Fruit fly (Drosophila melanogaster) whole organism, embryonic: ENCODE results near the gene CG31960.

Experiments used
- CG10654 ChIP-seq: fragments of 200-800 bp; sonication (Bioruptor generic); optimal IDR thresholded peaks from 2 replicates; lab custom pipeline; 2016; ENCODE audit warnings: missing biosample characterization, missing genetic modification characterization
- CG11093 ChIP-seq: fragments of 200-800 bp; sonication (Bioruptor generic); IDR thresholded peaks from 3 replicates; pipeline ENCODE4 v1.3.6; 2022; ENCODE audit warnings: missing biosample characterization, missing genetic modification characterization
- CG11696 ChIP-seq: fragments of 200-800 bp; sonication (Bioruptor generic); IDR thresholded peaks from 2 replicates; pipeline ENCODE4 v1.3.6; 2022; ENCODE audit warnings: missing biosample characterization, missing genetic modification characterization
- CG12071 ChIP-seq: fragments of 200-800 bp; sonication (Bioruptor generic); optimal IDR thresholded peaks from 3 replicates; lab custom pipeline; 2018; ENCODE audit warnings: missing biosample characterization, mild to moderate bottlenecking, missing genetic modification characterization
- CG12659 ChIP-seq: fragments of 200-800 bp; sonication (Bioruptor generic); optimal IDR thresholded peaks from 3 replicates; lab custom pipeline; 2017; ENCODE audit warnings: mild to moderate bottlenecking, missing biosample characterization, missing genetic modification reagents, missing genetic modification characterization
- CG14710 ChIP-seq: fragments of 200-800 bp; sonication (Bioruptor generic); optimal IDR thresholded peaks from 3 replicates; lab custom pipeline; 2019; ENCODE audit warnings: missing biosample characterization, mild to moderate bottlenecking, missing genetic modification characterization, moderate library complexity
- CG15073 ChIP-seq: fragments of 200-800 bp; sonication (Bioruptor generic); optimal IDR thresholded peaks from 2 replicates; lab custom pipeline; 2016; ENCODE audit warnings: missing biosample characterization, missing genetic modification characterization
- CG17385 ChIP-seq: fragments of 200-800 bp; sonication (Bioruptor generic); optimal IDR thresholded peaks from 3 replicates; lab custom pipeline; 2018; ENCODE audit warnings: missing biosample characterization, mild to moderate bottlenecking, missing genetic modification characterization
- CG17829 ChIP-seq: fragments of 200-800 bp; optimal IDR thresholded peaks from 2 replicates; lab custom pipeline; 2019; ENCODE audit warnings: missing biosample characterization, mild to moderate bottlenecking, missing genetic modification characterization, moderate library complexity
- CG2129 ChIP-seq: fragments of 200-800 bp; sonication (Bioruptor generic); IDR thresholded peaks from 2 replicates; pipeline ENCODE4 v1.3.6; 2022; ENCODE audit warnings: missing biosample characterization, missing genetic modification characterization; ENCODE audit not compliant: partially characterized antibody
- CG3995 ChIP-seq: fragments of 200-800 bp; sonication (Bioruptor generic); optimal IDR thresholded peaks from 3 replicates; lab custom pipeline; 2016; ENCODE audit warnings: missing biosample characterization, missing genetic modification characterization
- CG6175 ChIP-seq: fragments of 200-800 bp; sonication (Bioruptor generic); IDR thresholded peaks from 3 replicates; pipeline ENCODE4 v1.3.6; 2022; ENCODE audit warnings: missing biosample characterization, missing genetic modification characterization
- CG6254 ChIP-seq: fragments of 200-800 bp; sonication (Bioruptor generic); optimal IDR thresholded peaks from 3 replicates; lab custom pipeline; 2017; ENCODE audit warnings: mild to moderate bottlenecking, missing biosample characterization, missing genetic modification reagents, missing genetic modification characterization
- CG7372 ChIP-seq: fragments of 200-800 bp; sonication (Bioruptor generic); IDR thresholded peaks from 2 replicates; pipeline ENCODE4 v1.3.6; 2022; ENCODE audit warnings: missing biosample characterization, missing genetic modification characterization
- CG7839 ChIP-seq: fragments of 200-800 bp; sonication (Bioruptor generic); optimal IDR thresholded peaks from 3 replicates; lab custom pipeline; 2018; ENCODE audit warnings: missing biosample characterization, mild to moderate bottlenecking, missing genetic modification characterization, moderate library complexity
- CG7928 ChIP-seq: fragments of 200-800 bp; sonication (Bioruptor generic); optimal IDR thresholded peaks from 2 replicates; lab custom pipeline; 2017; ENCODE audit warnings: missing biosample characterization, mild to moderate bottlenecking, missing genetic modification characterization
- CG8478 ChIP-seq: fragments of >200 bp; optimal IDR thresholded peaks from 2 replicates; lab custom pipeline; 2018
- CG9797 ChIP-seq: fragments of 200-800 bp; sonication (Bioruptor generic); optimal IDR thresholded peaks from 3 replicates; lab custom pipeline; 2018; ENCODE audit warnings: missing biosample characterization, mild to moderate bottlenecking, missing genetic modification characterization
- D19A ChIP-seq: fragments of 200-800 bp; optimal IDR thresholded peaks from 3 replicates; lab custom pipeline; 2019; ENCODE audit warnings: missing biosample characterization, mild to moderate bottlenecking, missing genetic modification characterization, moderate library complexity
- D19B ChIP-seq: fragments of 200-800 bp; sonication (Bioruptor generic); optimal IDR thresholded peaks from 2 replicates; lab custom pipeline; 2017; ENCODE audit warnings: missing biosample characterization, mild to moderate bottlenecking, missing genetic modification characterization
- Drgx ChIP-seq: fragments of 200-800 bp; sonication (Bioruptor generic); IDR thresholded peaks from 2 replicates; pipeline ENCODE4 v1.3.6; 2022; ENCODE audit warnings: missing biosample characterization, missing genetic modification characterization
- Hr39 ChIP-seq: fragments of >200 bp; optimal IDR thresholded peaks from 2 replicates; lab custom pipeline; 2017
- Oaz ChIP-seq: fragments of 200-800 bp; sonication (Bioruptor generic); IDR thresholded peaks from 2 replicates; pipeline ENCODE4 v1.3.6; 2022; ENCODE audit warnings: missing biosample characterization, missing genetic modification characterization
- Scr ChIP-seq: fragments of 200-800 bp; sonication (Bioruptor generic); IDR thresholded peaks from 2 replicates; pipeline ENCODE4 v1.3.6; 2022; ENCODE audit warnings: missing biosample characterization, missing genetic modification characterization; ENCODE audit not compliant: partially characterized antibody
- Xrp1 ChIP-seq: fragments of 200-800 bp; sonication (Bioruptor generic); IDR thresholded peaks from 2 replicates; pipeline ENCODE4 v1.3.6; 2022; ENCODE audit warnings: missing biosample characterization, missing genetic modification characterization
- abd-A ChIP-seq: fragments of 200-800 bp; sonication (Bioruptor generic); optimal IDR thresholded peaks from 3 replicates; lab custom pipeline; 2019; ENCODE audit warnings: missing biosample characterization, mild to moderate bottlenecking, missing genetic modification characterization, moderate library complexity
- bowl ChIP-seq: fragments of 200-800 bp; sonication (Bioruptor generic); IDR thresholded peaks from 2 replicates; pipeline ENCODE4 v1.3.6; 2022; ENCODE audit warnings: missing biosample characterization, missing genetic modification characterization
- cwo ChIP-seq: fragments of 200-800 bp; sonication (Bioruptor generic); optimal IDR thresholded peaks from 3 replicates; lab custom pipeline; 2017; ENCODE audit warnings: missing biosample characterization, missing genetic modification characterization, mild to moderate bottlenecking, moderate library complexity, missing genetic modification reagents
- fd64A ChIP-seq: fragments of 200-800 bp; sonication (Bioruptor generic); optimal IDR thresholded peaks from 3 replicates; lab custom pipeline; 2018; ENCODE audit warnings: missing biosample characterization, mild to moderate bottlenecking, missing genetic modification characterization
- fd96Cb ChIP-seq: fragments of 200-800 bp; sonication (Bioruptor generic); optimal IDR thresholded peaks from 2 replicates; lab custom pipeline; 2018; ENCODE audit warnings: missing biosample characterization, mild to moderate bottlenecking, missing genetic modification characterization, moderate library complexity
- hb ChIP-seq: fragments of 200-800 bp; sonication (Bioruptor generic); IDR thresholded peaks from 3 replicates; pipeline ENCODE4 v1.3.6; 2022; ENCODE audit warnings: missing biosample characterization, missing genetic modification characterization; ENCODE audit not compliant: partially characterized antibody
- hkb ChIP-seq, 2 experiments: fragments of 200-800 bp in 1 of 2; fragments of >200 bp in 1 of 2; sonication (Bioruptor generic) in 1 of 2; IDR thresholded peaks in 1 of 2; optimal IDR thresholded peaks in 1 of 2; 2 replicates each; pipeline versions ENCODE4 v1.3.6 to Lab custom; 2017 to 2022; ENCODE audit warnings: missing biosample characterization in 1 of 2, missing genetic modification characterization in 1 of 2
- ind ChIP-seq: fragments of 200-800 bp; sonication (Bioruptor generic); optimal IDR thresholded peaks from 3 replicates; lab custom pipeline; 2016; ENCODE audit warnings: missing biosample characterization, missing genetic modification characterization
- jing ChIP-seq: fragments of 200-800 bp; sonication (Bioruptor generic); optimal IDR thresholded peaks from 2 replicates; lab custom pipeline; 2018; ENCODE audit warnings: missing biosample characterization, mild to moderate bottlenecking, missing genetic modification characterization
- lbe ChIP-seq: fragments of 200-800 bp; sonication (Bioruptor generic); optimal IDR thresholded peaks from 2 replicates; lab custom pipeline; 2016; ENCODE audit warnings: missing biosample characterization, mild to moderate bottlenecking, missing genetic modification characterization
- lola ChIP-seq, 3 experiments: fragments of >200 bp in 2 of 3; fragments of 200-800 bp in 1 of 3; sonication (Bioruptor generic) in 1 of 3; optimal IDR thresholded peaks; 2 replicates each; lab custom pipeline; 2017 to 2019; ENCODE audit warnings: missing biosample characterization in 3 of 3, missing genetic modification characterization in 3 of 3, mild to moderate bottlenecking in 1 of 3, moderate library complexity in 1 of 3
- pan ChIP-seq, 4 experiments: fragments of >200 bp in 3 of 4; fragments of 200-800 bp in 1 of 4; sonication (Bioruptor generic) in 1 of 4; optimal IDR thresholded peaks in 3 of 4; IDR thresholded peaks in 1 of 4; 2 replicates each; pipeline versions ENCODE4 v1.3.6 to Lab custom; 2017 to 2022; ENCODE audit warnings: missing biosample characterization in 2 of 4, missing genetic modification characterization in 2 of 4, mixed read lengths in 1 of 4
- pnt ChIP-seq: fragments of 200-800 bp; sonication (Bioruptor generic); optimal IDR thresholded peaks from 3 replicates; lab custom pipeline; 2016; ENCODE audit warnings: missing biosample characterization, missing genetic modification characterization
- ro ChIP-seq: fragments of 200-800 bp; sonication (Bioruptor generic); IDR thresholded peaks from 2 replicates; pipeline ENCODE4 v1.3.6; 2022; ENCODE audit warnings: missing biosample characterization, missing genetic modification characterization
- sc ChIP-seq, 3 experiments: fragments of >200 bp in 2 of 3; fragments of 200-800 bp in 1 of 3; sonication (Bioruptor generic) in 1 of 3; optimal IDR thresholded peaks; 2 replicates in 2 of 3; 3 replicates in 1 of 3; lab custom pipeline; 2017; ENCODE audit warnings: mild to moderate bottlenecking in 1 of 3, missing biosample characterization in 1 of 3, missing genetic modification characterization in 1 of 3, missing genetic modification reagents in 1 of 3
- slou ChIP-seq: fragments of 200-800 bp; sonication (Bioruptor generic); optimal IDR thresholded peaks from 3 replicates; lab custom pipeline; 2016; ENCODE audit warnings: missing biosample characterization, missing genetic modification characterization
- ssp ChIP-seq: fragments of 200-800 bp; sonication (Bioruptor generic); IDR thresholded peaks from 2 replicates; pipeline ENCODE4 v1.3.6; 2022; ENCODE audit warnings: missing biosample characterization, missing genetic modification characterization
- tll ChIP-seq, 2 experiments: fragments of 200-800 bp in 1 of 2; fragments of >200 bp in 1 of 2; sonication (Bioruptor generic) in 1 of 2; optimal IDR thresholded peaks; 2 replicates each; lab custom pipeline; 2017 to 2019; ENCODE audit warnings: missing biosample characterization in 2 of 2, missing genetic modification characterization in 2 of 2, mild to moderate bottlenecking in 1 of 2, moderate library complexity in 1 of 2
- vfl ChIP-seq: fragments of 200-800 bp; sonication (Bioruptor generic); optimal IDR thresholded peaks from 2 replicates; lab custom pipeline; 2016; ENCODE audit warnings: missing biosample characterization, missing genetic modification characterization
- wdn ChIP-seq: fragments of 200-800 bp; sonication (Bioruptor generic); IDR thresholded peaks from 2 replicates; pipeline ENCODE4 v1.3.6; 2022; ENCODE audit warnings: missing biosample characterization, missing genetic modification characterization
- zf30C ChIP-seq: fragments of 200-800 bp; sonication (Bioruptor generic); optimal IDR thresholded peaks from 3 replicates; lab custom pipeline; 2018; ENCODE audit warnings: missing biosample characterization, mild to moderate bottlenecking, missing genetic modification characterization

The CG31960 gene

dm6 chr2L:3780587-3780986 is 4.2 kb upstream of the CG31960 start:
- TF ChIP-seq CG11696, result no peak
- TF ChIP-seq, all 482 proteins: peak for 0

- no peak for TF ChIP-seq vfl (GFP tag; lab: Kevin White, UChicago)
- TF ChIP-seq CG12071, result no peak
- no peak for TF ChIP-seq fd96Cb (tag; lab: Kevin White, UChicago)
- no peak for TF ChIP-seq CG6254 (GFP tag; lab: Kevin White, UChicago)
- no peak for TF ChIP-seq Hr39 (lab: Kevin White, UChicago)
- no peak for TF ChIP-seq Oaz
- no peak for TF ChIP-seq hkb (optimal IDR thresholded peaks at IDR 0.05; lab: Kevin White, UChicago)
- peak; percentile 61; the same call in 1 of the 2 replicates for TF ChIP-seq hkb (GFP tag; IDR thresholded peaks at IDR 0.05; lab: Robert Waterston, UW)
- TF ChIP-seq CG17829 (tag; lab: Kevin White, UChicago), result no peak
- peak; percentile 16 for TF ChIP-seq CG7839 (tag; lab: Kevin White, UChicago)
- no peak for TF ChIP-seq CG7372 (GFP tag; lab: Robert Waterston, UW)
- TF ChIP-seq zf30C (GFP tag; lab: Kevin White, UChicago), result no peak
- TF ChIP-seq bowl (GFP tag; lab: Robert Waterston, UW), result no peak
- no peak for TF ChIP-seq ssp (GFP tag; lab: Robert Waterston, UW)
- no peak for TF ChIP-seq slou (GFP tag; lab: Kevin White, UChicago)
- TF ChIP-seq cwo, result no peak
- no peak for TF ChIP-seq jing (GFP tag; lab: Kevin White, UChicago)
- no peak for TF ChIP-seq fd64A
- TF ChIP-seq wdn (GFP tag; lab: Robert Waterston, UW), result no peak
- TF ChIP-seq ro (GFP tag; lab: Robert Waterston, UW), result no peak
- no peak for TF ChIP-seq abd-A
- TF ChIP-seq Scr (GFP tag; lab: Robert Waterston, UW), result no peak
- no peak for TF ChIP-seq pnt (GFP tag; lab: Kevin White, UChicago)
- no peak for TF ChIP-seq CG3995
- no peak for TF ChIP-seq D19B (GFP tag; lab: Kevin White, UChicago)
- TF ChIP-seq Drgx, result peak; percentile 61
- no peak for TF ChIP-seq hb (GFP tag; lab: Robert Waterston, UW)
- no peak for TF ChIP-seq CG7928 (GFP tag; lab: Kevin White, UChicago)
- no peak for TF ChIP-seq CG12659 (GFP tag; lab: Kevin White, UChicago)
- TF ChIP-seq CG10654 (GFP tag; lab: Kevin White, UChicago), result no peak
- TF ChIP-seq Xrp1 (GFP tag; lab: Robert Waterston, UW), result peak; percentile 41; the same call in 1 of the 2 replicates
- TF ChIP-seq pan (optimal IDR thresholded peaks at IDR 0.05; lab: Kevin White, UChicago), result no peak
- peak in 1 of 2 experiments; percentile 32 for TF ChIP-seq pan (GFP tag; optimal IDR thresholded peaks at IDR 0.05 in 1 of 2, IDR thresholded peaks at IDR 0.05 in 1 of 2)
- no peak for TF ChIP-seq CG2129 (GFP tag; lab: Robert Waterston, UW)
- peak in 1 of 3 experiments; percentile 12 for TF ChIP-seq lola (GFP tag; optimal IDR thresholded peaks at IDR 0.05; lab: Kevin White, UChicago)
- no peak for TF ChIP-seq tll (GFP tag; optimal IDR thresholded peaks at IDR 0.05; lab: Kevin White, UChicago)
- TF ChIP-seq CG8478 (lab: Kevin White, UChicago), result no peak
- no peak for TF ChIP-seq CG15073 (GFP tag; lab: Kevin White, UChicago)
- TF ChIP-seq CG11093 (GFP tag; lab: Robert Waterston, UW), result no peak
- no peak for TF ChIP-seq CG6175 (GFP tag; lab: Robert Waterston, UW)
- TF ChIP-seq sc (optimal IDR thresholded peaks at IDR 0.05; lab: Kevin White, UChicago), result no peak
- no peak for TF ChIP-seq sc (GFP tag; optimal IDR thresholded peaks at IDR 0.05; lab: Kevin White, UChicago)
- TF ChIP-seq CG17385 (GFP tag; lab: Kevin White, UChicago), result peak; percentile 1
- TF ChIP-seq CG9797, result no peak
- peak; percentile 81 for TF ChIP-seq D19A (tag; lab: Kevin White, UChicago)
- TF ChIP-seq CG14710 (tag; lab: Kevin White, UChicago), result no peak
- no peak for TF ChIP-seq lbe (GFP tag; lab: Kevin White, UChicago)
- no peak for TF ChIP-seq ind (GFP tag; lab: Kevin White, UChicago)
These were observed 3.4 kb upstream of the CG31960 start for dm6 chr2L:3781132-3781877.
